Fruit fly (Drosophila melanogaster) whole organism, prepupa: ENCODE results near the gene CG14082.

Experiments used
- CG10669 ChIP-seq: fragments of 200-800 bp; sonication (Bioruptor generic); optimal IDR thresholded peaks from 3 replicates; lab custom pipeline; 2018; ENCODE audit warnings: missing biosample characterization, mild to moderate bottlenecking, missing genetic modification characterization, moderate library complexity
- CG11294 ChIP-seq: fragments of 200-800 bp; sonication (Bioruptor generic); IDR thresholded peaks from 2 replicates; pipeline ENCODE4 v1.3.6; 2022; ENCODE audit warnings: missing biosample characterization, missing genetic modification characterization
- CG11762 ChIP-seq: fragments of 200-800 bp; sonication (Bioruptor generic); optimal IDR thresholded peaks from 3 replicates; lab custom pipeline; 2016; ENCODE audit warnings: missing biosample characterization, missing genetic modification characterization; ENCODE audit not compliant: insufficient read depth
- CG15336 ChIP-seq: fragments of 200-800 bp; sonication (Bioruptor generic); IDR thresholded peaks from 2 replicates; pipeline ENCODE4 v1.3.6; 2022; ENCODE audit warnings: missing biosample characterization, missing genetic modification characterization
- CG1621 ChIP-seq: fragments of 200-800 bp; sonication (Bioruptor generic); optimal IDR thresholded peaks from 3 replicates; lab custom pipeline; 2018; ENCODE audit warnings: missing biosample characterization, mild to moderate bottlenecking, missing genetic modification characterization
- CG16779 ChIP-seq: fragments of 200-800 bp; sonication (Bioruptor generic); optimal IDR thresholded peaks from 3 replicates; lab custom pipeline; 2017; ENCODE audit warnings: missing biosample characterization, mild to moderate bottlenecking, missing genetic modification characterization
- CG3032 ChIP-seq: fragments of 200-800 bp; optimal IDR thresholded peaks from 2 replicates; lab custom pipeline; 2019; ENCODE audit warnings: missing biosample characterization, mild to moderate bottlenecking, missing genetic modification characterization, moderate library complexity
- CG31627 ChIP-seq: fragments of 200-800 bp; sonication (Bioruptor generic); optimal IDR thresholded peaks from 3 replicates; lab custom pipeline; 2016; ENCODE audit warnings: missing biosample characterization, missing genetic modification characterization
- CG32006 ChIP-seq: fragments of 200-800 bp; sonication (Bioruptor generic); optimal IDR thresholded peaks from 3 replicates; lab custom pipeline; 2017; ENCODE audit warnings: missing biosample characterization, mild to moderate bottlenecking, missing genetic modification characterization
- CG34406 ChIP-seq: fragments of 200-800 bp; sonication (Bioruptor generic); optimal IDR thresholded peaks from 3 replicates; lab custom pipeline; 2016; ENCODE audit warnings: missing biosample characterization, missing genetic modification characterization
- CG3919 ChIP-seq: fragments of 200-800 bp; sonication (Bioruptor generic); optimal IDR thresholded peaks from 3 replicates; lab custom pipeline; 2016; ENCODE audit warnings: missing biosample characterization, missing genetic modification characterization
- CG6276 ChIP-seq: fragments of 200-800 bp; sonication (Bioruptor generic); optimal IDR thresholded peaks from 2 replicates; lab custom pipeline; 2017; ENCODE audit warnings: missing biosample characterization, mild to moderate bottlenecking, missing genetic modification characterization
- CG6854 ChIP-seq: fragments of 200-800 bp; sonication (Bioruptor generic); optimal IDR thresholded peaks from 2 replicates; lab custom pipeline; 2017; ENCODE audit warnings: missing biosample characterization, mild to moderate bottlenecking, missing genetic modification characterization
- CG7368 ChIP-seq: fragments of 200-800 bp; sonication (Bioruptor generic); optimal IDR thresholded peaks from 3 replicates; lab custom pipeline; 2016; ENCODE audit warnings: missing biosample characterization, missing genetic modification characterization
- CG8119 ChIP-seq: fragments of 200-800 bp; sonication (Bioruptor generic); IDR thresholded peaks from 3 replicates; pipeline ENCODE4 v1.3.6; 2022; ENCODE audit warnings: missing biosample characterization, missing genetic modification characterization
- CG8319 ChIP-seq: fragments of 200-800 bp; sonication (Bioruptor generic); optimal IDR thresholded peaks from 3 replicates; lab custom pipeline; 2016; ENCODE audit warnings: missing biosample characterization, missing genetic modification characterization
- CG8632 ChIP-seq: fragments of 200-800 bp; sonication (Bioruptor generic); optimal IDR thresholded peaks from 3 replicates; lab custom pipeline; 2016; ENCODE audit warnings: missing biosample characterization, missing genetic modification characterization
- CG9139 ChIP-seq: fragments of 200-800 bp; sonication (Bioruptor generic); optimal IDR thresholded peaks from 3 replicates; lab custom pipeline; 2017; ENCODE audit warnings: missing biosample characterization, mild to moderate bottlenecking, missing genetic modification characterization
- Eip93F ChIP-seq: fragments of 200-800 bp; sonication (Bioruptor generic); optimal IDR thresholded peaks from 2 replicates; lab custom pipeline; 2016; ENCODE audit warnings: missing biosample characterization, mild to moderate bottlenecking, missing genetic modification characterization
- Ets21C ChIP-seq: fragments of 200-800 bp; sonication (Bioruptor generic); optimal IDR thresholded peaks from 3 replicates; lab custom pipeline; 2016; ENCODE audit warnings: missing biosample characterization, missing genetic modification characterization
- Ets96B ChIP-seq: fragments of 200-800 bp; optimal IDR thresholded peaks from 2 replicates; lab custom pipeline; 2019; ENCODE audit warnings: missing biosample characterization, mild to moderate bottlenecking, missing genetic modification characterization, moderate library complexity
- Gug ChIP-seq: fragments of 200-800 bp; sonication (Bioruptor generic); IDR thresholded peaks from 2 replicates; pipeline ENCODE4 v1.3.6; 2022; ENCODE audit warnings: missing biosample characterization, missing genetic modification characterization
- Hr38 ChIP-seq: sonication (Bioruptor generic); optimal IDR thresholded peaks from 2 replicates; lab custom pipeline; 2016; ENCODE audit warnings: missing biosample characterization, missing genetic modification characterization
- Hr39 ChIP-seq: fragments of 200-800 bp; sonication (Bioruptor generic); optimal IDR thresholded peaks from 2 replicates; lab custom pipeline; 2016; ENCODE audit warnings: missing biosample characterization, missing genetic modification characterization
- Hr4 ChIP-seq: fragments of 200-800 bp; sonication (Bioruptor generic); optimal IDR thresholded peaks from 3 replicates; lab custom pipeline; 2016; ENCODE audit warnings: missing biosample characterization, missing genetic modification characterization
- Lpt ChIP-seq: fragments of 200-800 bp; sonication (Bioruptor generic); optimal IDR thresholded peaks from 3 replicates; lab custom pipeline; 2016; ENCODE audit warnings: missing biosample characterization, missing genetic modification characterization
- OdsH ChIP-seq: fragments of 200-800 bp; sonication (Bioruptor generic); optimal IDR thresholded peaks from 3 replicates; lab custom pipeline; 2016; ENCODE audit warnings: missing biosample characterization, missing genetic modification characterization
- Sox15 ChIP-seq: fragments of 200-800 bp; sonication (Bioruptor generic); optimal IDR thresholded peaks from 3 replicates; lab custom pipeline; 2016; ENCODE audit warnings: missing biosample characterization, missing genetic modification characterization
- achi ChIP-seq: fragments of 200-800 bp; sonication (Bioruptor generic); optimal IDR thresholded peaks from 3 replicates; lab custom pipeline; 2016; ENCODE audit warnings: missing biosample characterization, missing genetic modification characterization
- acj6 ChIP-seq: fragments of 200-800 bp; sonication (Bioruptor generic); optimal IDR thresholded peaks from 3 replicates; lab custom pipeline; 2016; ENCODE audit warnings: missing biosample characterization, missing genetic modification characterization
- cyc ChIP-seq: fragments of 200-800 bp; sonication (Bioruptor generic); optimal IDR thresholded peaks from 3 replicates; lab custom pipeline; 2016; ENCODE audit warnings: missing biosample characterization, missing genetic modification characterization
- dsx ChIP-seq: fragments of 200-800 bp; optimal IDR thresholded peaks from 3 replicates; lab custom pipeline; 2019; ENCODE audit warnings: missing biosample characterization, mild to moderate bottlenecking, missing genetic modification characterization, moderate library complexity; ENCODE audit not compliant: poor library complexity, severe bottlenecking
- eg ChIP-seq: fragments of 200-800 bp; sonication (Bioruptor generic); IDR thresholded peaks from 3 replicates; pipeline ENCODE4 v1.3.6; 2022; ENCODE audit warnings: missing biosample characterization, missing genetic modification characterization
- esn ChIP-seq: fragments of 200-800 bp; sonication (Bioruptor generic); optimal IDR thresholded peaks from 2 replicates; lab custom pipeline; 2016; ENCODE audit warnings: missing biosample characterization, mild to moderate bottlenecking, missing genetic modification characterization, moderate library complexity
- fd59A ChIP-seq: fragments of 200-800 bp; sonication (Bioruptor generic); optimal IDR thresholded peaks from 2 replicates; lab custom pipeline; 2017; ENCODE audit warnings: missing biosample characterization, mild to moderate bottlenecking, missing genetic modification characterization, missing genetic modification reagents
- fd85E ChIP-seq: fragments of 200-800 bp; sonication (Bioruptor generic); optimal IDR thresholded peaks from 3 replicates; lab custom pipeline; 2016; ENCODE audit warnings: missing biosample characterization, missing genetic modification characterization
- fkh ChIP-seq: fragments of 200-800 bp; sonication (Bioruptor generic); optimal IDR thresholded peaks from 3 replicates; lab custom pipeline; 2017; ENCODE audit warnings: missing biosample characterization, mild to moderate bottlenecking, missing genetic modification characterization, moderate library complexity
- net ChIP-seq: fragments of 200-800 bp; sonication (Bioruptor generic); optimal IDR thresholded peaks from 3 replicates; lab custom pipeline; 2016; ENCODE audit warnings: missing biosample characterization, missing genetic modification characterization
- pdm3 ChIP-seq: fragments of 200-800 bp; sonication (Bioruptor generic); optimal IDR thresholded peaks from 3 replicates; lab custom pipeline; 2016; ENCODE audit warnings: missing biosample characterization, missing genetic modification characterization
- salr ChIP-seq, 2 experiments: fragments of 200-800 bp; sonication (Bioruptor generic); optimal IDR thresholded peaks; 3 replicates each; lab custom pipeline; 2016 to 2018; ENCODE audit warnings: missing biosample characterization in 2 of 2, missing genetic modification characterization in 2 of 2, mild to moderate bottlenecking in 1 of 2
- ss ChIP-seq, 2 experiments: fragments of 200-800 bp; sonication (Bioruptor generic); optimal IDR thresholded peaks; 2 replicates in 1 of 2; 3 replicates in 1 of 2; lab custom pipeline; 2017 to 2018; ENCODE audit warnings: mild to moderate bottlenecking in 2 of 2, missing biosample characterization in 2 of 2, missing genetic modification characterization in 2 of 2, moderate library complexity in 1 of 2
- topi ChIP-seq: fragments of 200-800 bp; sonication (Bioruptor generic); optimal IDR thresholded peaks from 3 replicates; lab custom pipeline; 2016; ENCODE audit warnings: missing biosample characterization, missing genetic modification characterization
- vri ChIP-seq: fragments of 200-800 bp; sonication (Bioruptor generic); optimal IDR thresholded peaks from 3 replicates; lab custom pipeline; 2016; ENCODE audit warnings: missing biosample characterization, mild to moderate bottlenecking, missing genetic modification characterization

Gene CG14082

dm6 chr3L:19062472-19063409 is 76.0 kb downstream of the CG14082 start, which contains the start of the genes Ugt316A1 and Sfxn2 (continued):
- TF ChIP-seq net (GFP tag; lab: Kevin White, UChicago) (peak; percentile 57), Eip93F (peak; percentile 72), fd85E (GFP tag; lab: Kevin White, UChicago) (no peak), CG16779 (tag; lab: Kevin White, UChicago) (no peak), pdm3 (GFP tag; lab: Kevin White, UChicago) (peak; percentile 20), dsx (GFP tag; lab: Kevin White, UChicago) (peak; percentile 25), CG8119 (GFP tag; lab: Robert Waterston, UW) (peak; percentile 61; the same call in 2 of the 3 replicates), Ets96B (tag; lab: Kevin White, UChicago) (peak; percentile 27), fd59A (GFP tag; lab: Kevin White, UChicago) (no peak), CG6854 (GFP tag; lab: Kevin White, UChicago) (peak; percentile 91)

- TF ChIP-seq eg = 0 out of 3 replicates have a peak, but pooled peaks have one; percentile 33
- TF ChIP-seq pdm3 (GFP tag; lab: Kevin White, UChicago) = no peak
Observed at dm6 chr3L:19058824-19059223, 80.0 kb downstream of the CG14082 start.

- TF ChIP-seq topi (GFP tag; lab: Kevin White, UChicago) (no peak), OdsH (GFP tag; lab: Kevin White, UChicago) (peak; percentile 50), CG6276 (GFP tag; lab: Kevin White, UChicago) (no peak), CG9139 (GFP tag; lab: Kevin White, UChicago) (no peak), CG8632 (GFP tag; lab: Kevin White, UChicago) (peak; percentile 18), fd59A (GFP tag; lab: Kevin White, UChicago) (peak; percentile 3), CG34406 (peak; percentile 30), CG1621 (tag; lab: Kevin White, UChicago) (no peak), CG31627 (no peak), Hr39 (GFP tag; lab: Kevin White, UChicago) (no peak), CG32006 (GFP tag; lab: Kevin White, UChicago) (peak; percentile 61), CG7368 (peak; percentile 13), cyc (GFP tag; lab: Kevin White, UChicago) (no peak), Lpt (peak; percentile 4), CG8319 (GFP tag; lab: Kevin White, UChicago) (no peak), Sox15 (GFP tag; lab: Kevin White, UChicago) (no peak), ss (GFP tag; optimal IDR thresholded peaks at IDR 0.05; lab: Kevin White, UChicago) (peak in 1 of 2 experiments; percentile 28), CG11294 (GFP tag; lab: Robert Waterston, UW) (no peak), eg (peak; percentile 38; the same call in 1 of the 3 replicates), acj6 (GFP tag; lab: Kevin White, UChicago) (peak; percentile 46), pdm3 (GFP tag; lab: Kevin White, UChicago) (peak; percentile 12), net (GFP tag; lab: Kevin White, UChicago) (no peak), Hr4 (GFP tag; lab: Kevin White, UChicago) (peak; percentile 11), vri (no peak), CG8119 (GFP tag; lab: Robert Waterston, UW) (peak; percentile 62; the same call in 2 of the 3 replicates), CG10669 (GFP tag; lab: Kevin White, UChicago) (peak; percentile 17), salr (GFP tag; optimal IDR thresholded peaks at IDR 0.05; lab: Kevin White, UChicago) (no peak), CG3919 (GFP tag; lab: Kevin White, UChicago) (peak; percentile 29), CG15336 (peak; percentile 69), Ets21C (GFP tag; lab: Kevin White, UChicago) (no peak), Hr38 (GFP tag; lab: Kevin White, UChicago) (no peak), Ets96B (tag; lab: Kevin White, UChicago) (peak; percentile 58), esn (GFP tag; lab: Kevin White, UChicago) (no peak), achi (GFP tag; lab: Kevin White, UChicago) (peak; percentile 28), dsx (GFP tag; lab: Kevin White, UChicago) (peak; percentile 59), CG3032 (tag; lab: Kevin White, UChicago) (peak; percentile 41), Gug (GFP tag; lab: Robert Waterston, UW) (no peak), fkh (GFP tag; lab: Kevin White, UChicago) (no peak), CG11762 (GFP tag; lab: Kevin White, UChicago) (no peak), CG16779 (tag; lab: Kevin White, UChicago) (no peak)
Observed at dm6 chr3L:19056857-19057324, 81.9 kb downstream of the CG14082 start.
